Fruit fly (Drosophila melanogaster): ENCODE data around the gene CG5131.

Gene CG5131

dm6 chr2L:17470630-17471029, 13.7 kb upstream of the CG5131 start (continued):
- TF ChIP-seq GATAe (GFP tag; conservative IDR thresholded peaks at IDR 0.05), result no peak
- no peak for TF ChIP-seq dmrt11E (tag; optimal IDR thresholded peaks at IDR 0.05)
- no peak for TF ChIP-seq fd96Cb (tag; optimal IDR thresholded peaks at IDR 0.05)
- TF ChIP-seq stwl (tag; optimal IDR thresholded peaks at IDR 0.05), result no peak
- peak; percentile 73 for TF ChIP-seq CG9817 (tag; optimal IDR thresholded peaks at IDR 0.05)
- TF ChIP-seq CG4282 (GFP tag; optimal IDR thresholded peaks at IDR 0.05), result no peak
- no peak for TF ChIP-seq Optix (GFP tag; IDR thresholded peaks at IDR 0.05)
- TF ChIP-seq CG43689 (GFP tag; IDR thresholded peaks at IDR 0.05), result no peak
- TF ChIP-seq oc (tag; optimal IDR thresholded peaks at IDR 0.05), result no peak
- TF ChIP-seq Nf-YB (GFP tag; optimal IDR thresholded peaks at IDR 0.05), result no peak
- no peak for TF ChIP-seq Trl (optimal IDR thresholded peaks at IDR 0.05)
- TF ChIP-seq Trl (GFP tag; optimal IDR thresholded peaks at IDR 0.05), result peak; percentile 74
- peak; percentile 52 for TF ChIP-seq CG7556 (GFP tag; optimal IDR thresholded peaks at IDR 0.05)
- TF ChIP-seq CG30020 (tag; optimal IDR thresholded peaks at IDR 0.05), result no peak
- TF ChIP-seq fru (optimal IDR thresholded peaks at IDR 0.05), result no peak
- TF ChIP-seq CG2712 (tag; optimal IDR thresholded peaks at IDR 0.05), result no peak
- TF ChIP-seq seq (GFP tag; IDR thresholded peaks at IDR 0.05), result peak; percentile 35; the same call in 1 of the 2 replicates
- no peak for TF ChIP-seq CG16813 (GFP tag; IDR thresholded peaks at IDR 0.05; ENCODE audit: partially characterized antibody)
- no peak for TF ChIP-seq psq (GFP tag; optimal IDR thresholded peaks at IDR 0.05)
- TF ChIP-seq knrl (GFP tag; IDR thresholded peaks at IDR 0.05; ENCODE audit: partially characterized antibody), result no peak
- TF ChIP-seq wdn (GFP tag; IDR thresholded peaks at IDR 0.05), result peak; percentile 47; the same call in 1 of the 2 replicates
- peak; percentile 89 for TF ChIP-seq fd3F (GFP tag; optimal IDR thresholded peaks at IDR 0.05)
- peak; percentile 94 for TF ChIP-seq caup (GFP tag; optimal IDR thresholded peaks at IDR 0.05; ENCODE audit: severe bottlenecking)
- TF ChIP-seq CG12104 (GFP tag; optimal IDR thresholded peaks at IDR 0.05), result peak; percentile 33
- TF ChIP-seq CG15514 (GFP tag; optimal IDR thresholded peaks at IDR 0.05), result peak; percentile 86
- TF ChIP-seq CG11085 (GFP tag; IDR thresholded peaks at IDR 0.05), result peak; percentile 26; the same call in 1 of the 2 replicates
- TF ChIP-seq Ada2b (GFP tag; IDR thresholded peaks at IDR 0.05), result no peak
- no peak for TF ChIP-seq CG2129 (GFP tag; IDR thresholded peaks at IDR 0.05; ENCODE audit: partially characterized antibody)
- peak; percentile 73; the same call in 1 of the 3 replicates for TF ChIP-seq CG11456 (GFP tag; IDR thresholded peaks at IDR 0.05)
- TF ChIP-seq CG1647 (GFP tag; optimal IDR thresholded peaks at IDR 0.05), result peak; percentile 26
- peak; percentile 83; the same call in 2 of the 3 replicates for TF ChIP-seq Dbx (GFP tag; IDR thresholded peaks at IDR 0.05)
- TF ChIP-seq bab2 (GFP tag; optimal IDR thresholded peaks at IDR 0.05), result peak; percentile 52
- no peak for TF ChIP-seq CG13775 (GFP tag; optimal IDR thresholded peaks at IDR 0.05)
- peak; percentile 14 for TF ChIP-seq Sry-δ (GFP tag; optimal IDR thresholded peaks at IDR 0.05)
- peak; percentile 14; the same call in 1 of the 2 replicates for TF ChIP-seq CG3847 (GFP tag; IDR thresholded peaks at IDR 0.05)
- peak; percentile 13 for TF ChIP-seq emc (GFP tag; optimal IDR thresholded peaks at IDR 0.05)
- TF ChIP-seq sqz (GFP tag; optimal IDR thresholded peaks at IDR 0.05), result no peak
- no peak for TF ChIP-seq CkIIα-i1 (GFP tag; IDR thresholded peaks at IDR 0.05)
- peak; percentile 2 for TF ChIP-seq Dad (GFP tag; optimal IDR thresholded peaks at IDR 0.05)
- TF ChIP-seq CG12659 (GFP tag; optimal IDR thresholded peaks at IDR 0.05), result peak; percentile 57
- TF ChIP-seq Dip3 (GFP tag; optimal IDR thresholded peaks at IDR 0.05), result peak; percentile 49
- peak; percentile 78 for TF ChIP-seq CG12744 (GFP tag; optimal IDR thresholded peaks at IDR 0.05)
- TF ChIP-seq CG8478 (optimal IDR thresholded peaks at IDR 0.05), result no peak
- no peak for TF ChIP-seq ATbp (GFP tag; optimal IDR thresholded peaks at IDR 0.05)
- TF ChIP-seq CG7745 (tag; optimal IDR thresholded peaks at IDR 0.05), result no peak
- no peak for TF ChIP-seq ara (GFP tag; IDR thresholded peaks at IDR 0.05)
- TF ChIP-seq Ets65A (GFP tag), result no peak
- peak in 1 of 2 experiments; percentile 6 for TF ChIP-seq insv (GFP tag; optimal IDR thresholded peaks at IDR 0.05)
- peak; percentile 42 for TF ChIP-seq Camta (GFP tag; optimal IDR thresholded peaks at IDR 0.05)
- no peak for TF ChIP-seq tll (GFP tag; optimal IDR thresholded peaks at IDR 0.05)
- peak; percentile 43 for TF ChIP-seq Hey (tag; optimal IDR thresholded peaks at IDR 0.05)
- TF ChIP-seq CG6791 (GFP tag; IDR thresholded peaks at IDR 0.05; ENCODE audit: partially characterized antibody), result no peak
